Worm (Caenorhabditis elegans): ENCODE data around the gene dmd-6.

dmd-6 gene

ce11 chrIV:14609774-14610173 lies 6.6 kb upstream of the dmd-6 start:
- TF ChIP-seq pha-4 (tag; optimal IDR thresholded peaks at IDR 0.05) (peak; percentile 49), nhr-80 (tag; optimal IDR thresholded peaks at IDR 0.05) (peak; percentile 59), unc-130 (GFP tag; optimal IDR thresholded peaks at IDR 0.05) (no peak), cebp-1 (GFP tag; IDR thresholded peaks at IDR 0.05) (no peak), cebp-1 (tag; optimal IDR thresholded peaks at IDR 0.05) (peak; percentile 50), nfya-2 (GFP tag; IDR thresholded peaks at IDR 0.05) (no peak), ekl-4 (GFP tag; IDR thresholded peaks at IDR 0.05) (no peak), ceh-100 (GFP tag; IDR thresholded peaks at IDR 0.05) (no peak), ztf-25 (GFP tag; IDR thresholded peaks at IDR 0.05) (no peak), B0261.1 (tag; optimal IDR thresholded peaks at IDR 0.05) (no peak), lin-40 (tag; optimal IDR thresholded peaks at IDR 0.05) (peak; percentile 0), lin-26 (GFP tag; IDR thresholded peaks at IDR 0.05) (peak; percentile 27; the same call in 1 of the 2 replicates), madf-3 (GFP tag; IDR thresholded peaks at IDR 0.05) (no peak), ztf-22 (GFP tag; optimal IDR thresholded peaks at IDR 0.05) (no peak), egrh-3 (GFP tag; IDR thresholded peaks at IDR 0.05) (no peak), snpc-1.3 (tag; optimal IDR thresholded peaks at IDR 0.05; ENCODE audit: insufficient read depth) (no peak), hlh-26 (GFP tag; conservative IDR thresholded peaks at IDR 0.05) (no peak), snpc-3.4 (tag; optimal IDR thresholded peaks at IDR 0.05) (no peak)

- TF ChIP-seq sea-2 (GFP tag; IDR thresholded peaks at IDR 0.05): no peak
- TF ChIP-seq lin-26 (GFP tag; IDR thresholded peaks at IDR 0.05): peak; percentile 74
- TF ChIP-seq madf-8 (GFP tag; conservative IDR thresholded peaks at IDR 0.05): peak; percentile 26
- TF ChIP-seq Y67H2A.10 (GFP tag; conservative IDR thresholded peaks at IDR 0.05): peak; percentile 14; the same call in 1 of the 2 replicates
- 0 out of 2 replicates have a peak, but pooled peaks have one; percentile 5 for TF ChIP-seq hsf-1 (GFP tag; IDR thresholded peaks at IDR 0.05)
- peak; percentile 39 for TF ChIP-seq zim-3 (tag; optimal IDR thresholded peaks at IDR 0.05)
- peak; percentile 23; the same call in 1 of the 2 replicates for TF ChIP-seq F33H1.4 (GFP tag; IDR thresholded peaks at IDR 0.05)
- peak; percentile 41; the same call in 1 of the 2 replicates for TF ChIP-seq hmg-1.2 (GFP tag; IDR thresholded peaks at IDR 0.05)
- no peak for TF ChIP-seq ets-4 (GFP tag; optimal IDR thresholded peaks at IDR 0.05)
- no peak for TF ChIP-seq let-526 (GFP tag; IDR thresholded peaks at IDR 0.05)
- TF ChIP-seq dox-1 (GFP tag; IDR thresholded peaks at IDR 0.05): peak; percentile 74
- TF ChIP-seq nhr-120 (GFP tag; IDR thresholded peaks at IDR 0.05): no peak
- peak; percentile 45 for TF ChIP-seq lin-40 (tag; optimal IDR thresholded peaks at IDR 0.05)
- TF ChIP-seq madf-10 (tag; optimal IDR thresholded peaks at IDR 0.05): no peak
- TF ChIP-seq let-607 (tag; optimal IDR thresholded peaks at IDR 0.05): peak; percentile 7 to 25
- peak; percentile 88 for TF ChIP-seq tbp1 (GFP tag; optimal IDR thresholded peaks at IDR 0.05)
- TF ChIP-seq C17E4.6 (GFP tag; IDR thresholded peaks at IDR 0.05): no peak
- TF ChIP-seq ceh-91 (GFP tag; IDR thresholded peaks at IDR 0.05): no peak
- TF ChIP-seq lir-1 (GFP tag; conservative IDR thresholded peaks at IDR 0.05): peak; percentile 4; the same call in 1 of the 2 replicates
- TF ChIP-seq athp-1 (tag; optimal IDR thresholded peaks at IDR 0.05): peak; percentile 18
- TF ChIP-seq ztf-26 (tag; optimal IDR thresholded peaks at IDR 0.05): peak; percentile 50
- no peak for TF ChIP-seq F57C9.4 (tag; optimal IDR thresholded peaks at IDR 0.05)
- peak; percentile 49 for TF ChIP-seq die-1 (tag; optimal IDR thresholded peaks at IDR 0.05)
- no peak for TF ChIP-seq egl-44 (GFP tag; IDR thresholded peaks at IDR 0.05)
- TF ChIP-seq B0035.1 (tag; optimal IDR thresholded peaks at IDR 0.05): peak; percentile 49
- TF ChIP-seq F22D6.2 (tag; optimal IDR thresholded peaks at IDR 0.05): peak; percentile 22
- TF ChIP-seq snpc-1.3 (tag; optimal IDR thresholded peaks at IDR 0.05; ENCODE audit: insufficient read depth): peak; percentile 52
- TF ChIP-seq pbrm-1 (GFP tag; IDR thresholded peaks at IDR 0.05): peak; percentile 48; the same call in 1 of the 2 replicates
- TF ChIP-seq lsl-1 (GFP tag; optimal IDR thresholded peaks at IDR 0.05): peak; percentile 24
- peak; percentile 24 for TF ChIP-seq ceh-27 (GFP tag; optimal IDR thresholded peaks at IDR 0.05)
Measured at ce11 chrIV:14610942-14611724, 5.3 kb upstream of the dmd-6 start.

All from whole organism, young adult.